Worm (Caenorhabditis elegans) whole organism, young adult: ENCODE data around the gene F53F4.4.
A peak's percentile ranks its signal among the peaks of the same experiment; 100 is the strongest.

ENCODE experiments used
- B0336.3 ChIP-seq: fragments of 200-800 bp; sonication (Bioruptor generic); IDR thresholded peaks from 2 replicates; pipeline ENCODE4 v1.3.6; 2022; ENCODE audit warnings: missing genetic modification characterization, missing compliant biosample characterization
- C06A6.2 ChIP-seq: fragments of 200-800 bp; sonication (Bioruptor generic); conservative IDR thresholded peaks from 2 replicates; pipeline ENCODE4 v1.3.6; 2022; ENCODE audit warnings: missing genetic modification characterization, missing compliant biosample characterization
- C17E4.6 ChIP-seq: fragments of 200-800 bp; sonication (Bioruptor generic); IDR thresholded peaks from 2 replicates; pipeline ENCODE4 v1.3.6; 2022; ENCODE audit warnings: missing genetic modification reagents, missing genetic modification characterization, missing compliant biosample characterization
- F39B2.1 ChIP-seq: fragments of 200-800 bp; sonication (Bioruptor generic); IDR thresholded peaks from 2 replicates; pipeline ENCODE4 v1.3.6; 2022; ENCODE audit warnings: missing genetic modification reagents, missing genetic modification characterization, missing compliant biosample characterization
- F55B11.4 ChIP-seq: sonication (generic microtip); optimal IDR thresholded peaks from 2 replicates; lab custom pipeline; 2016; ENCODE audit warnings: missing compliant biosample characterization, missing genetic modification characterization, borderline replicate concordance; ENCODE audit not compliant: insufficient read depth
- F57C9.4 ChIP-seq: sonication (generic microtip); optimal IDR thresholded peaks from 2 replicates; lab custom pipeline; 2017; ENCODE audit warnings: mild to moderate bottlenecking, missing genetic modification characterization, missing compliant biosample characterization
- K12H6.12 ChIP-seq: fragments of 200-800 bp; sonication (Bioruptor generic); optimal IDR thresholded peaks from 2 replicates; lab custom pipeline; 2018; ENCODE audit warnings: mild to moderate bottlenecking, missing genetic modification characterization, missing compliant biosample characterization
- Y53F4B.3 ChIP-seq: fragments of 200-800 bp; sonication (Bioruptor generic); IDR thresholded peaks from 2 replicates; pipeline ENCODE4 v1.3.6; 2022; ENCODE audit warnings: missing genetic modification reagents, missing genetic modification characterization, missing compliant biosample characterization
- Y53G8AR.9 ChIP-seq: fragments of 200-800 bp; sonication (Bioruptor generic); conservative IDR thresholded peaks from 2 replicates; pipeline ENCODE4 v1.3.6; 2022; ENCODE audit warnings: missing genetic modification reagents, missing genetic modification characterization, missing compliant biosample characterization
- Y67H2A.10 ChIP-seq: fragments of 200-800 bp; sonication (Bioruptor generic); conservative IDR thresholded peaks from 2 replicates; pipeline ENCODE4 v1.3.6; 2022; ENCODE audit warnings: missing genetic modification reagents, missing genetic modification characterization, missing compliant biosample characterization
- ZK185.1 ChIP-seq: sonication (generic microtip); optimal IDR thresholded peaks from 2 replicates; lab custom pipeline; 2016; ENCODE audit warnings: mild to moderate bottlenecking, missing genetic modification characterization, missing compliant biosample characterization; ENCODE audit not compliant: poor library complexity, severe bottlenecking
- aptf-3 ChIP-seq: fragments of 200-800 bp; sonication (Bioruptor generic); IDR thresholded peaks from 2 replicates; pipeline ENCODE4 v1.3.6; 2022; ENCODE audit warnings: missing genetic modification characterization, missing compliant biosample characterization
- attf-6 ChIP-seq: fragments of 200-800 bp; sonication (Bioruptor generic); IDR thresholded peaks from 2 replicates; pipeline ENCODE4 v1.3.6; 2022; ENCODE audit warnings: missing genetic modification reagents, missing genetic modification characterization, missing compliant biosample characterization
- ccch-3 ChIP-seq: fragments of 200-800 bp; sonication (Bioruptor generic); optimal IDR thresholded peaks from 2 replicates; lab custom pipeline; 2018; ENCODE audit warnings: mild to moderate bottlenecking, missing genetic modification characterization, missing compliant biosample characterization
- cebp-1 ChIP-seq, 2 experiments: fragments of 200-800 bp in 1 of 2; sonication (Bioruptor generic) in 1 of 2; sonication (generic microtip) in 1 of 2; IDR thresholded peaks in 1 of 2; optimal IDR thresholded peaks in 1 of 2; 2 replicates each; pipeline versions ENCODE4 v1.3.6 to Lab custom; 2017 to 2022; ENCODE audit warnings: missing compliant biosample characterization in 2 of 2, missing genetic modification characterization in 2 of 2, mild to moderate bottlenecking in 1 of 2, missing genetic modification reagents in 1 of 2, moderate library complexity in 1 of 2
- cebp-2 ChIP-seq: fragments of 200-800 bp; sonication (Bioruptor generic); IDR thresholded peaks from 2 replicates; pipeline ENCODE4 v1.3.6; 2022; ENCODE audit warnings: missing genetic modification characterization, missing compliant biosample characterization
- ceh-100 ChIP-seq: fragments of 200-800 bp; sonication (Bioruptor generic); IDR thresholded peaks from 2 replicates; pipeline ENCODE4 v1.3.6; 2022; ENCODE audit warnings: missing genetic modification reagents, missing genetic modification characterization, missing compliant biosample characterization
- ceh-79 ChIP-seq: sonication (generic microtip); optimal IDR thresholded peaks from 2 replicates; lab custom pipeline; 2017; ENCODE audit warnings: mild to moderate bottlenecking, missing genetic modification characterization, missing compliant biosample characterization
- ceh-91 ChIP-seq: fragments of 200-800 bp; sonication (Bioruptor generic); IDR thresholded peaks from 2 replicates; pipeline ENCODE4 v1.3.6; 2022; ENCODE audit warnings: missing genetic modification reagents, missing genetic modification characterization, missing compliant biosample characterization
- dox-1 ChIP-seq: fragments of 200-800 bp; sonication (Bioruptor generic); IDR thresholded peaks from 2 replicates; pipeline ENCODE4 v1.3.6; 2022; ENCODE audit warnings: missing genetic modification reagents, missing genetic modification characterization, missing compliant biosample characterization
- dpff-1 ChIP-seq: sonication (generic microtip); optimal IDR thresholded peaks from 2 replicates; lab custom pipeline; 2017; ENCODE audit warnings: mild to moderate bottlenecking, missing genetic modification characterization, missing compliant biosample characterization
- egl-18 ChIP-seq: fragments of 200-800 bp; sonication (Bioruptor generic); IDR thresholded peaks from 2 replicates; pipeline ENCODE4 v1.3.6; 2022; ENCODE audit warnings: missing genetic modification reagents, missing genetic modification characterization, missing compliant biosample characterization
- egl-44 ChIP-seq: fragments of 200-800 bp; sonication (Bioruptor generic); IDR thresholded peaks from 2 replicates; pipeline ENCODE4 v1.3.6; 2022; ENCODE audit warnings: missing genetic modification reagents, missing genetic modification characterization, missing compliant biosample characterization
- ekl-4 ChIP-seq: fragments of 200-800 bp; sonication (Bioruptor generic); IDR thresholded peaks from 2 replicates; pipeline ENCODE4 v1.3.6; 2022; ENCODE audit warnings: missing genetic modification reagents, missing genetic modification characterization, missing compliant biosample characterization
- gei-17 ChIP-seq: fragments of 200-800 bp; sonication (Bioruptor generic); optimal IDR thresholded peaks from 2 replicates; lab custom pipeline; 2018; ENCODE audit warnings: mild to moderate bottlenecking, missing genetic modification characterization, missing compliant biosample characterization
- him-1 ChIP-seq: sonication (generic microtip); optimal IDR thresholded peaks from 2 replicates; lab custom pipeline; 2016; ENCODE audit warnings: missing genotype, missing genetic modification reagents, missing genetic modification characterization, missing compliant biosample characterization
- hmg-20 ChIP-seq: fragments of 200-800 bp; sonication (Bioruptor generic); IDR thresholded peaks from 2 replicates; pipeline ENCODE4 v1.3.6; 2022; ENCODE audit warnings: missing genetic modification reagents, missing genetic modification characterization, missing compliant biosample characterization
- let-526 ChIP-seq: fragments of 200-800 bp; sonication (Bioruptor generic); IDR thresholded peaks from 2 replicates; pipeline ENCODE4 v1.3.6; 2022; ENCODE audit warnings: missing genetic modification reagents, missing genetic modification characterization, missing compliant biosample characterization
- lir-1 ChIP-seq: fragments of 200-800 bp; sonication (Bioruptor generic); conservative IDR thresholded peaks from 2 replicates; pipeline ENCODE4 v1.3.6; 2022; ENCODE audit warnings: missing genetic modification reagents, missing genetic modification characterization, missing compliant biosample characterization
- madf-10 ChIP-seq: sonication (generic microtip); optimal IDR thresholded peaks from 2 replicates; lab custom pipeline; 2016; ENCODE audit warnings: mild to moderate bottlenecking, missing genetic modification characterization, missing compliant biosample characterization
- madf-3 ChIP-seq: fragments of 200-800 bp; sonication (Bioruptor generic); IDR thresholded peaks from 2 replicates; pipeline ENCODE4 v1.3.6; 2022; ENCODE audit warnings: missing genetic modification reagents, missing genetic modification characterization, missing compliant biosample characterization
- madf-6 ChIP-seq: fragments of 200-800 bp; sonication (Bioruptor generic); IDR thresholded peaks from 2 replicates; pipeline ENCODE4 v1.3.6; 2022; ENCODE audit warnings: missing genetic modification reagents, missing genetic modification characterization, missing compliant biosample characterization
- nfya-2 ChIP-seq: fragments of 200-800 bp; sonication (Bioruptor generic); IDR thresholded peaks from 2 replicates; pipeline ENCODE4 v1.3.6; 2022; ENCODE audit warnings: missing genetic modification reagents, missing genetic modification characterization, missing compliant biosample characterization
- nhr-90 ChIP-seq: sonication (generic microtip); optimal IDR thresholded peaks from 2 replicates; lab custom pipeline; 2016; ENCODE audit warnings: missing genotype, mild to moderate bottlenecking, missing genetic modification characterization, missing compliant biosample characterization
- pbrm-1 ChIP-seq: fragments of 200-800 bp; sonication (Bioruptor generic); IDR thresholded peaks from 2 replicates; pipeline ENCODE4 v1.3.6; 2022; ENCODE audit warnings: missing genetic modification reagents, missing genetic modification characterization, missing compliant biosample characterization
- rec-8 ChIP-seq, 2 experiments: sonication (generic microtip); optimal IDR thresholded peaks; 2 replicates each; lab custom pipeline; 2016; ENCODE audit warnings: mild to moderate bottlenecking in 2 of 2, missing genetic modification characterization in 2 of 2, missing genetic modification reagents in 2 of 2, missing genotype in 2 of 2, missing biosample characterization in 1 of 2, missing compliant biosample characterization in 1 of 2, moderate library complexity in 1 of 2
- rpc-1 ChIP-seq, 2 experiments: fragments of 150-350 bp in 1 of 2; sonication (generic microtip) in 1 of 2; optimal IDR thresholded peaks; 2 replicates each; lab custom pipeline; 2014 to 2018; ENCODE audit warnings: missing biosample characterization in 1 of 2, missing genetic modification characterization in 1 of 2, missing genetic modification reagents in 1 of 2, missing genotype in 1 of 2
- sea-2 ChIP-seq: fragments of 200-800 bp; sonication (Bioruptor generic); IDR thresholded peaks from 2 replicates; pipeline ENCODE4 v1.3.6; 2022; ENCODE audit warnings: missing genetic modification characterization, missing compliant biosample characterization
- snpc-1.1 ChIP-seq: sonication (generic microtip); optimal IDR thresholded peaks from 2 replicates; lab custom pipeline; 2017; ENCODE audit warnings: missing genetic modification characterization, mild to moderate bottlenecking, missing compliant biosample characterization, antibody characterized with exemption, moderate library complexity, missing genotype, missing genetic modification reagents; ENCODE audit not compliant: insufficient read depth
- somi-1 ChIP-seq: fragments of 200-800 bp; sonication (Bioruptor generic); optimal IDR thresholded peaks from 2 replicates; lab custom pipeline; 2018; ENCODE audit warnings: mild to moderate bottlenecking, missing genetic modification characterization, missing compliant biosample characterization
- sptf-2 ChIP-seq: fragments of 200-800 bp; sonication (Bioruptor generic); optimal IDR thresholded peaks from 2 replicates; lab custom pipeline; 2018; ENCODE audit warnings: mild to moderate bottlenecking, missing genetic modification characterization, missing compliant biosample characterization
- tbx-9 ChIP-seq: sonication (generic microtip); optimal IDR thresholded peaks from 2 replicates; lab custom pipeline; 2016; ENCODE audit warnings: borderline replicate concordance, missing genetic modification characterization, inconsistent platforms, missing compliant biosample characterization
- unc-62 ChIP-seq: fragments of 150-350 bp; optimal IDR thresholded peaks from 2 replicates; lab custom pipeline; 2014; ENCODE audit warnings: missing biosample characterization, missing genetic modification reagents, missing genetic modification characterization
- zim-3 ChIP-seq: sonication (generic microtip); optimal IDR thresholded peaks from 2 replicates; lab custom pipeline; 2017; ENCODE audit warnings: mild to moderate bottlenecking, missing genetic modification characterization, moderate library complexity, missing compliant biosample characterization
- ztf-18 ChIP-seq: sonication (generic microtip); optimal IDR thresholded peaks from 2 replicates; lab custom pipeline; 2016; ENCODE audit warnings: missing genotype, mild to moderate bottlenecking, missing genetic modification characterization, missing compliant biosample characterization
- ztf-28 ChIP-seq: fragments of 200-800 bp; sonication (Bioruptor generic); IDR thresholded peaks from 2 replicates; pipeline ENCODE4 v1.3.6; 2022; ENCODE audit warnings: missing genetic modification reagents, missing genetic modification characterization, missing compliant biosample characterization
- ztf-6 ChIP-seq: fragments of 200-800 bp; sonication (Bioruptor generic); IDR thresholded peaks from 2 replicates; pipeline ENCODE4 v1.3.6; 2022; ENCODE audit warnings: missing genetic modification reagents, missing genetic modification characterization, missing compliant biosample characterization

Gene F53F4.4

DNA sequence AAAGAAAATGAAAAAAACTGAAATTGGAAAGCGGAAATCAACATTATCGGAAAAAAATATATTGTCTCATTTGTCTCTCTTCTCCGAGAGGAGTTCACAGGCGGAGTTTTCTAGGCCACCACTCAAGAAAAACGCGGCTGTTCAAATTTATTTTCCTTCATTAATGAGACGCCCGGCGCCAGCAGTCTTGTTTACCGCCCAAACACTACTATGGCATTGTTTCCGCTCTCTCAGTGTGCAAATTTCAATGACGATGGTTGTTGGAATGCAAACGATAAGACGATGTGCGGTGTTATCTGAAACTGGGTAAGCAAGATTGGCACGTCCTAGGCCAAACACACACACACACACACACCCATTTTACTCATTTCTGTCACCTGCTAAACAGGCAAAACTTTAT, 36.4 kb upstream of the F53F4.4 start, which contains the start of gene cav-2 (continued):
- TF ChIP-seq C06A6.2, result 0 out of 2 replicates have a peak, but pooled peaks have one; percentile 28
- peak; percentile 9 for TF ChIP-seq gei-17 (GFP tag; lab: Kevin White, UChicago)
- TF ChIP-seq sptf-2 (GFP tag; lab: Kevin White, UChicago), result no peak
- TF ChIP-seq egl-18 (GFP tag; lab: Robert Waterston, UW), result no peak
- peak; percentile 33; the same call in 1 of the 2 replicates for TF ChIP-seq egl-44 (GFP tag; lab: Robert Waterston, UW)
- TF ChIP-seq Y67H2A.10, result 0 out of 2 replicates have a peak, but pooled peaks have one; percentile 52
- TF ChIP-seq ztf-18, result peak; percentile 6
- no peak for TF ChIP-seq cebp-2 (GFP tag; lab: Robert Waterston, UW)
- no peak for TF ChIP-seq F55B11.4 (tag; lab: Kevin White, UChicago)
- TF ChIP-seq ekl-4 (GFP tag; lab: Robert Waterston, UW), result 0 out of 2 replicates have a peak, but pooled peaks have one; percentile 52
- no peak for TF ChIP-seq ztf-6 (GFP tag; lab: Robert Waterston, UW)
- TF ChIP-seq ceh-79 (tag; lab: Kevin White, UChicago), result no peak
- no peak for TF ChIP-seq F39B2.1 (GFP tag; lab: Robert Waterston, UW)
- peak; percentile 89 for TF ChIP-seq ZK185.1 (tag; lab: Kevin White, UChicago)
- TF ChIP-seq nhr-90 (tag; lab: Kevin White, UChicago), result no peak
- TF ChIP-seq tbx-9 (tag; lab: Kevin White, UChicago), result no peak
- TF ChIP-seq Y53F4B.3, result no peak
- no peak for TF ChIP-seq C17E4.6 (GFP tag; lab: Robert Waterston, UW)
- 0 out of 2 replicates have a peak, but pooled peaks have one; percentile 51 for TF ChIP-seq ztf-28 (GFP tag; lab: Robert Waterston, UW)
- no peak for TF ChIP-seq snpc-1.1 (tag; lab: Kevin White, UChicago)
- peak; percentile 69 for TF ChIP-seq madf-6 (GFP tag; lab: Robert Waterston, UW)
- no peak for TF ChIP-seq ceh-91
- 0 out of 2 replicates have a peak, but pooled peaks have one; percentile 45 for TF ChIP-seq ceh-100
- peak; percentile 51 for TF ChIP-seq K12H6.12 (tag; lab: Kevin White, UChicago)
- TF ChIP-seq pbrm-1 (GFP tag; lab: Robert Waterston, UW), result 0 out of 2 replicates have a peak, but pooled peaks have one; percentile 32
- no peak for TF ChIP-seq nfya-2 (GFP tag; lab: Robert Waterston, UW)
- peak; percentile 27 for TF ChIP-seq madf-10 (tag; lab: Kevin White, UChicago)
- TF ChIP-seq sea-2 (GFP tag; lab: Robert Waterston, UW), result no peak
- TF ChIP-seq B0336.3 (GFP tag; lab: Robert Waterston, UW), result peak; percentile 61; the same call in 1 of the 2 replicates
- peak; percentile 83 for TF ChIP-seq dox-1 (GFP tag; lab: Robert Waterston, UW)
- TF ChIP-seq somi-1, result no peak
- no peak for TF ChIP-seq dpff-1 (tag; lab: Kevin White, UChicago)
- peak; percentile 78 for TF ChIP-seq let-526 (GFP tag; lab: Robert Waterston, UW)
- peak; percentile 60 for TF ChIP-seq lir-1
- TF ChIP-seq madf-3 (GFP tag; lab: Robert Waterston, UW), result no peak; the same call in 1 of the 2 replicates
- 0 out of 2 replicates have a peak, but pooled peaks have one; percentile 57 for TF ChIP-seq cebp-1 (GFP tag; IDR thresholded peaks at IDR 0.05; lab: Robert Waterston, UW)
- peak; percentile 66 for TF ChIP-seq cebp-1 (tag; optimal IDR thresholded peaks at IDR 0.05; lab: Kevin White, UChicago)
- TF ChIP-seq attf-6 (GFP tag; lab: Robert Waterston, UW), result no peak
- no peak for TF ChIP-seq unc-62
- no peak for TF ChIP-seq F57C9.4 (tag; lab: Kevin White, UChicago)
- no peak for TF ChIP-seq aptf-3 (GFP tag; lab: Robert Waterston, UW)
- TF ChIP-seq him-1 (tag; lab: Kevin White, UChicago), result peak; percentile 61
- no peak for TF ChIP-seq ccch-3 (GFP tag; lab: Kevin White, UChicago)
- TF ChIP-seq rec-8 (tag; optimal IDR thresholded peaks at IDR 0.05; lab: Kevin White, UChicago), result peak in 1 of 2 experiments; percentile 66
- no peak for TF ChIP-seq rpc-1 (optimal IDR thresholded peaks at IDR 0.05; lab: Kevin White, UChicago)
- TF ChIP-seq rpc-1 (tag; optimal IDR thresholded peaks at IDR 0.05; lab: Kevin White, UChicago), result no peak
- TF ChIP-seq hmg-20 (GFP tag; lab: Robert Waterston, UW), result peak; percentile 66; the same call in 1 of the 2 replicates
- no peak for TF ChIP-seq zim-3
- TF ChIP-seq Y53G8AR.9 (GFP tag; lab: Robert Waterston, UW), result no peak
